Fruit fly (Drosophila melanogaster) whole organism, embryonic: Measurements from ENCODE around the gene tw.
A peak's percentile ranks its signal among the peaks of the same experiment; 100 is the strongest.

Source experiments
- Abd-B ChIP-seq: fragments of 200-800 bp; sonication (Bioruptor generic); optimal IDR thresholded peaks from 2 replicates; lab custom pipeline; 2018; ENCODE audit warnings: missing biosample characterization, mild to moderate bottlenecking, missing genetic modification characterization, moderate library complexity
- Aef1 ChIP-seq: fragments of 200-800 bp; sonication (Bioruptor generic); IDR thresholded peaks from 3 replicates; pipeline ENCODE4 v1.3.6; 2022; ENCODE audit warnings: missing biosample characterization, missing genetic modification characterization
- CG10209 ChIP-seq: fragments of 200-800 bp; sonication (Bioruptor generic); optimal IDR thresholded peaks from 3 replicates; lab custom pipeline; 2017; ENCODE audit warnings: missing biosample characterization, mild to moderate bottlenecking, missing genetic modification characterization, missing genetic modification reagents
- CG10654 ChIP-seq: fragments of 200-800 bp; sonication (Bioruptor generic); optimal IDR thresholded peaks from 2 replicates; lab custom pipeline; 2016; ENCODE audit warnings: missing biosample characterization, missing genetic modification characterization
- CG11085 ChIP-seq: fragments of 200-800 bp; sonication (Bioruptor generic); IDR thresholded peaks from 2 replicates; pipeline ENCODE4 v1.3.6; 2022; ENCODE audit warnings: missing biosample characterization, missing genetic modification characterization
- CG11093 ChIP-seq: fragments of 200-800 bp; sonication (Bioruptor generic); IDR thresholded peaks from 3 replicates; pipeline ENCODE4 v1.3.6; 2022; ENCODE audit warnings: missing biosample characterization, missing genetic modification characterization
- CG11398 ChIP-seq: fragments of 200-800 bp; sonication (Bioruptor generic); optimal IDR thresholded peaks from 2 replicates; lab custom pipeline; 2016; ENCODE audit warnings: missing biosample characterization, missing genetic modification characterization
- CG11504 ChIP-seq: fragments of 200-800 bp; sonication (Bioruptor generic); optimal IDR thresholded peaks from 3 replicates; lab custom pipeline; 2019; ENCODE audit warnings: missing biosample characterization, mild to moderate bottlenecking, missing genetic modification characterization, moderate library complexity
- CG11695 ChIP-seq: fragments of 200-800 bp; sonication (Bioruptor generic); IDR thresholded peaks from 3 replicates; pipeline ENCODE4 v1.3.6; 2022; ENCODE audit warnings: missing biosample characterization, missing genetic modification characterization
- CG13624 ChIP-seq: fragments of 200-800 bp; sonication (Bioruptor generic); optimal IDR thresholded peaks from 2 replicates; lab custom pipeline; 2016; ENCODE audit warnings: missing biosample characterization, missing genetic modification characterization
- CG17328 ChIP-seq: fragments of 200-800 bp; sonication (Bioruptor generic); IDR thresholded peaks from 2 replicates; pipeline ENCODE4 v1.3.6; 2022; ENCODE audit warnings: missing biosample characterization, missing genetic modification characterization
- CG17361 ChIP-seq: fragments of 200-800 bp; sonication (Bioruptor generic); IDR thresholded peaks from 3 replicates; pipeline ENCODE4 v1.3.6; 2022; ENCODE audit warnings: missing biosample characterization, missing genetic modification characterization
- CG2129 ChIP-seq: fragments of 200-800 bp; sonication (Bioruptor generic); IDR thresholded peaks from 2 replicates; pipeline ENCODE4 v1.3.6; 2022; ENCODE audit warnings: missing biosample characterization, missing genetic modification characterization; ENCODE audit not compliant: partially characterized antibody
- CG3163 ChIP-seq: fragments of 200-800 bp; sonication (Bioruptor generic); optimal IDR thresholded peaks from 3 replicates; lab custom pipeline; 2016; ENCODE audit warnings: missing biosample characterization, missing genetic modification characterization
- CG3995 ChIP-seq: fragments of 200-800 bp; sonication (Bioruptor generic); optimal IDR thresholded peaks from 3 replicates; lab custom pipeline; 2016; ENCODE audit warnings: missing biosample characterization, missing genetic modification characterization
- CG7745 ChIP-seq: fragments of 200-800 bp; sonication (Bioruptor generic); optimal IDR thresholded peaks from 2 replicates; lab custom pipeline; 2018; ENCODE audit warnings: missing biosample characterization, mild to moderate bottlenecking, missing genetic modification characterization, moderate library complexity
- CG7928 ChIP-seq: fragments of 200-800 bp; sonication (Bioruptor generic); optimal IDR thresholded peaks from 2 replicates; lab custom pipeline; 2017; ENCODE audit warnings: missing biosample characterization, mild to moderate bottlenecking, missing genetic modification characterization
- CG9876 ChIP-seq: fragments of 200-800 bp; sonication (Bioruptor generic); optimal IDR thresholded peaks from 2 replicates; lab custom pipeline; 2016; ENCODE audit warnings: missing biosample characterization, missing genetic modification characterization
- CoRest ChIP-seq: fragments of 200-800 bp; sonication (Bioruptor generic); optimal IDR thresholded peaks from 3 replicates; lab custom pipeline; 2018; ENCODE audit warnings: missing biosample characterization, mild to moderate bottlenecking, missing genetic modification characterization, moderate library complexity
- D19B ChIP-seq: fragments of 200-800 bp; sonication (Bioruptor generic); optimal IDR thresholded peaks from 2 replicates; lab custom pipeline; 2017; ENCODE audit warnings: missing biosample characterization, mild to moderate bottlenecking, missing genetic modification characterization
- Doc3 ChIP-seq: fragments of 200-800 bp; sonication (Bioruptor generic); IDR thresholded peaks from 3 replicates; pipeline ENCODE4 v1.3.6; 2022; ENCODE audit warnings: missing biosample characterization, missing genetic modification characterization; ENCODE audit not compliant: partially characterized antibody
- Eip74EF ChIP-seq, 2 experiments: fragments of 200-800 bp in 1 of 2; fragments of >200 bp in 1 of 2; sonication (Bioruptor generic) in 1 of 2; optimal IDR thresholded peaks; 2 replicates each; lab custom pipeline; 2017 to 2019; ENCODE audit warnings: missing biosample characterization in 2 of 2, missing genetic modification characterization in 2 of 2, mild to moderate bottlenecking in 1 of 2, moderate library complexity in 1 of 2
- Hr3 ChIP-seq: fragments of 200-800 bp; sonication (Bioruptor generic); optimal IDR thresholded peaks from 3 replicates; lab custom pipeline; 2016; ENCODE audit warnings: missing biosample characterization, missing genetic modification characterization
- Lhr ChIP-seq: fragments of 200-800 bp; sonication (Bioruptor generic); optimal IDR thresholded peaks from 3 replicates; lab custom pipeline; 2017; ENCODE audit warnings: mild to moderate bottlenecking, missing biosample characterization, missing genetic modification reagents, missing genetic modification characterization
- Lim3 ChIP-seq: fragments of 200-800 bp; sonication (Bioruptor generic); IDR thresholded peaks from 2 replicates; pipeline ENCODE4 v1.3.6; 2022; ENCODE audit warnings: missing biosample characterization, missing genetic modification characterization
- Mes4 ChIP-seq: fragments of 200-800 bp; sonication (Bioruptor generic); optimal IDR thresholded peaks from 2 replicates; lab custom pipeline; 2016; ENCODE audit warnings: missing biosample characterization, missing genetic modification characterization
- NC2β ChIP-seq: fragments of 200-800 bp; sonication (Bioruptor generic); optimal IDR thresholded peaks from 2 replicates; lab custom pipeline; 2016; ENCODE audit warnings: missing biosample characterization, missing genetic modification characterization
- NfI ChIP-seq: fragments of 200-800 bp; sonication (Bioruptor generic); optimal IDR thresholded peaks from 3 replicates; lab custom pipeline; 2018; ENCODE audit warnings: missing biosample characterization, mild to moderate bottlenecking, missing genetic modification characterization, moderate library complexity
- Six4 ChIP-seq: fragments of 200-800 bp; sonication (Bioruptor generic); optimal IDR thresholded peaks from 2 replicates; lab custom pipeline; 2016; ENCODE audit warnings: missing biosample characterization, missing genetic modification characterization
- Tbp ChIP-seq: fragments of >200 bp; optimal IDR thresholded peaks from 2 replicates; lab custom pipeline; 2018; ENCODE audit warnings: missing biosample characterization, missing genetic modification characterization
- Trl ChIP-seq, 3 experiments: fragments of >200 bp in 2 of 3; fragments of 200-800 bp in 1 of 3; sonication (Bioruptor generic) in 1 of 3; optimal IDR thresholded peaks; 2 replicates in 1 of 3; 3 replicates in 2 of 3; lab custom pipeline; 2016 to 2017; ENCODE audit warnings: missing biosample characterization in 1 of 3, missing genetic modification characterization in 1 of 3
- YL-1 ChIP-seq: fragments of 200-800 bp; sonication (Bioruptor generic); optimal IDR thresholded peaks from 3 replicates; lab custom pipeline; 2017; ENCODE audit warnings: missing biosample characterization, mild to moderate bottlenecking, missing genetic modification characterization
- abd-A ChIP-seq: fragments of 200-800 bp; sonication (Bioruptor generic); optimal IDR thresholded peaks from 3 replicates; lab custom pipeline; 2019; ENCODE audit warnings: missing biosample characterization, mild to moderate bottlenecking, missing genetic modification characterization, moderate library complexity
- bcd ChIP-seq: fragments of 200-800 bp; sonication (Bioruptor generic); optimal IDR thresholded peaks from 2 replicates; lab custom pipeline; 2017; ENCODE audit warnings: missing biosample characterization, mild to moderate bottlenecking, missing genetic modification characterization
- bowl ChIP-seq: fragments of 200-800 bp; sonication (Bioruptor generic); IDR thresholded peaks from 2 replicates; pipeline ENCODE4 v1.3.6; 2022; ENCODE audit warnings: missing biosample characterization, missing genetic modification characterization
- bsh ChIP-seq, 2 experiments: fragments of 200-800 bp; sonication (Bioruptor generic); optimal IDR thresholded peaks; 2 replicates each; lab custom pipeline; 2017 to 2018; ENCODE audit warnings: mild to moderate bottlenecking in 2 of 2, missing biosample characterization in 2 of 2, missing genetic modification characterization in 2 of 2, moderate library complexity in 1 of 2
- btn ChIP-seq: fragments of 200-800 bp; sonication (Bioruptor generic); optimal IDR thresholded peaks from 2 replicates; lab custom pipeline; 2016; ENCODE audit warnings: missing biosample characterization, missing genetic modification characterization
- dmrt99B ChIP-seq: fragments of 200-800 bp; sonication (Bioruptor generic); optimal IDR thresholded peaks from 2 replicates; lab custom pipeline; 2018; ENCODE audit warnings: missing biosample characterization, mild to moderate bottlenecking, missing genetic modification characterization, moderate library complexity
- gcm2 ChIP-seq: fragments of 200-800 bp; sonication (Bioruptor generic); optimal IDR thresholded peaks from 2 replicates; lab custom pipeline; 2016; ENCODE audit warnings: missing biosample characterization, missing genetic modification characterization
- her ChIP-seq: fragments of 200-800 bp; sonication (Bioruptor generic); optimal IDR thresholded peaks from 2 replicates; lab custom pipeline; 2016; ENCODE audit warnings: missing biosample characterization, missing genetic modification characterization
- kni ChIP-seq: fragments of 200-800 bp; sonication (Bioruptor generic); optimal IDR thresholded peaks from 3 replicates; lab custom pipeline; 2017; ENCODE audit warnings: mild to moderate bottlenecking, missing biosample characterization, missing genetic modification reagents, missing genetic modification characterization
- pita ChIP-seq: fragments of 200-800 bp; sonication (Bioruptor generic); optimal IDR thresholded peaks from 2 replicates; lab custom pipeline; 2017; ENCODE audit warnings: missing biosample characterization, mild to moderate bottlenecking, missing genetic modification characterization
- pzg ChIP-seq: fragments of 200-800 bp; sonication (Bioruptor generic); optimal IDR thresholded peaks from 3 replicates; lab custom pipeline; 2018; ENCODE audit warnings: missing biosample characterization, mild to moderate bottlenecking, missing genetic modification characterization, moderate library complexity
- scrt ChIP-seq: fragments of 200-800 bp; sonication (Bioruptor generic); optimal IDR thresholded peaks from 2 replicates; lab custom pipeline; 2018; ENCODE audit warnings: missing biosample characterization, mild to moderate bottlenecking, missing genetic modification characterization, moderate library complexity
- sr ChIP-seq: fragments of 200-800 bp; sonication (Bioruptor generic); IDR thresholded peaks from 3 replicates; pipeline ENCODE4 v1.3.6; 2022; ENCODE audit warnings: missing biosample characterization, missing genetic modification characterization
- tgo ChIP-seq: fragments of 200-800 bp; sonication (Bioruptor generic); IDR thresholded peaks from 3 replicates; pipeline ENCODE4 v1.3.6; 2022; ENCODE audit warnings: missing biosample characterization, missing genetic modification characterization
- trem ChIP-seq: fragments of 200-800 bp; optimal IDR thresholded peaks from 3 replicates; lab custom pipeline; 2019; ENCODE audit warnings: missing biosample characterization, mild to moderate bottlenecking, missing genetic modification characterization, moderate library complexity
- tup ChIP-seq: fragments of 200-800 bp; sonication (Bioruptor generic); optimal IDR thresholded peaks from 2 replicates; lab custom pipeline; 2016; ENCODE audit warnings: missing biosample characterization, mild to moderate bottlenecking, missing genetic modification characterization, moderate library complexity
- wek ChIP-seq: fragments of 200-800 bp; sonication (Bioruptor generic); optimal IDR thresholded peaks from 3 replicates; lab custom pipeline; 2018; ENCODE audit warnings: missing biosample characterization, mild to moderate bottlenecking, missing genetic modification characterization, moderate library complexity

Gene tw

DNA sequence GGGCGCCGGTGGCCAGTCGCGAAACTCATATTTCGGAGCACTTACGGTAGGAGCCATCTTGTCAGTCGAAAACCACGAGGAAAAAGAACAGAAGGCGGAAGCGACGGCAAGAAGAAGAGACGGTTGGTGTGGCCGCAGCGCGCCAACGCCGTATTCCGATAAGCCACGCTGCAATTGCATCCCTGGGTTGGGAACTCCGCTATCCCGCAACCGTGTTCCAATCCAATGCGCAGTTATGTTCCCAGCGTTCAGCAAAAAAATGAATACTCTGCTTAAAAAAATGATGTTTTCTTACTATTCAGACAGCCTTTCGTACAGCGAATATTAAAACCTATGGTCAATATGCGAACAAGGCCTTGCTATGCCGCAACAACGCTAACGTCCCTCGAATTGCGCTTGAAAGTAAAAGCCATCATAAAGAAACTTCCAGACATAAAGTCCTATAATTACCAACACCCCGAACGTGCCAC is 19.5 kb upstream of the tw start, which contains the start of gene RpL22 (continued):
- TF ChIP-seq Hr3 (GFP tag; lab: Kevin White, UChicago) (peak; percentile 67), CG7745 (tag; lab: Kevin White, UChicago) (no peak), CG3163 (GFP tag; lab: Kevin White, UChicago) (peak; percentile 84), Abd-B (peak; percentile 72), Trl (optimal IDR thresholded peaks at IDR 0.05; lab: Kevin White, UChicago) (no peak), Trl (GFP tag; optimal IDR thresholded peaks at IDR 0.05; lab: Kevin White, UChicago) (peak; percentile 92), Eip74EF (GFP tag; optimal IDR thresholded peaks at IDR 0.05; lab: Kevin White, UChicago) (peak in 1 of 2 experiments; percentile 83), dmrt99B (tag; lab: Kevin White, UChicago) (peak; percentile 72), sr (peak; percentile 88), CG11093 (peak; percentile 52; the same call in 1 of the 3 replicates), CG11504 (peak; percentile 81), CG3995 (GFP tag; lab: Kevin White, UChicago) (peak; percentile 81), abd-A (tag; lab: Kevin White, UChicago) (peak; percentile 85), D19B (peak; percentile 69), NC2β (GFP tag; lab: Kevin White, UChicago) (peak; percentile 99), tup (GFP tag; lab: Kevin White, UChicago) (peak; percentile 75), Tbp (GFP tag; lab: Kevin White, UChicago) (peak; percentile 16), CoRest (tag; lab: Kevin White, UChicago) (peak; percentile 75), wek (GFP tag; lab: Kevin White, UChicago) (peak; percentile 83), Aef1 (GFP tag; lab: Robert Waterston, UW) (peak; percentile 71), pzg (peak; percentile 98), bsh (GFP tag; optimal IDR thresholded peaks at IDR 0.05; lab: Kevin White, UChicago) (peak; percentile 37 to 75), bowl (GFP tag; lab: Robert Waterston, UW) (peak; percentile 69; the same call in 1 of the 2 replicates), trem (peak; percentile 89), Lhr (GFP tag; lab: Kevin White, UChicago) (peak; percentile 97), pita (peak; percentile 95), Six4 (GFP tag; lab: Kevin White, UChicago) (peak; percentile 80), CG11695 (peak; percentile 68), Lim3 (GFP tag; lab: Robert Waterston, UW) (no peak), Mes4 (peak; percentile 97), scrt (peak; percentile 86), CG11085 (GFP tag; lab: Robert Waterston, UW) (peak; percentile 89), her (GFP tag; lab: Kevin White, UChicago) (peak; percentile 94), CG2129 (GFP tag; lab: Robert Waterston, UW) (no peak), CG17328 (GFP tag; lab: Robert Waterston, UW) (peak; percentile 93), bcd (GFP tag; lab: Kevin White, UChicago) (peak; percentile 94), tgo (GFP tag; lab: Robert Waterston, UW) (peak; percentile 71; the same call in 2 of the 3 replicates), NfI (GFP tag; lab: Kevin White, UChicago) (peak; percentile 93), CG9876 (peak; percentile 95), CG10654 (peak; percentile 84), CG17361 (GFP tag; lab: Robert Waterston, UW) (peak; percentile 67), CG13624 (GFP tag; lab: Kevin White, UChicago) (peak; percentile 98), CG10209 (GFP tag; lab: Kevin White, UChicago) (peak; percentile 93), CG7928 (GFP tag; lab: Kevin White, UChicago) (peak; percentile 87), gcm2 (GFP tag; lab: Kevin White, UChicago) (peak; percentile 80), CG11398 (GFP tag; lab: Kevin White, UChicago) (peak; percentile 92), btn (GFP tag; lab: Kevin White, UChicago) (peak; percentile 85), YL-1 (GFP tag; lab: Kevin White, UChicago) (peak; percentile 96), kni (peak; percentile 72), Doc3 (GFP tag; lab: Robert Waterston, UW) (no peak)
